Worm (Caenorhabditis elegans): ENCODE measurements around the gene Y102F5A.1.

DNA sequence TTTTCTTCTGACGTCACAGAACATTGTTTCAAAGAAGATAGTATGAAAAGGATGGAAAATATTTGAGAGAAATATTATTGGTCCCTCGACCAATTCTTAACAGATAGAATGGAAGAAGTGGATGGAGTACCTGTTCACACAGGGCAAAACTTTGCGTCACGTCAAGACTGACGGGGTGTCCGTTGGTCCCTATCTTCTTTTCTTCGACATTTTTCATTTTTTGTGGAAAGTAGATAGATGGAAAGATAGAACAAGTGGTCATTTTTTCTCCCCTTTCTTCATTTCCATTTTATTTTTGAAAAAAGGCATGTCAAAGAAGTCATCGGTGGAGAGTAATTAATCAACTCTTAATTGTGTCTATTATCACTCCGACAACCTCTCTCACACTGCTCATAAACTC is 34.6 kb upstream of the Y102F5A.1 start:
- TF ChIP-seq ceh-82 (tag; optimal IDR thresholded peaks at IDR 0.05) = no peak
- no peak for TF ChIP-seq daf-8 (GFP tag; IDR thresholded peaks at IDR 0.05)
- no peak for TF ChIP-seq unc-62 (GFP tag; optimal IDR thresholded peaks at IDR 0.05 in 1 of 2)
- no peak for TF ChIP-seq unc-62 (tag; optimal IDR thresholded peaks at IDR 0.05)
- no peak for TF ChIP-seq nhr-237 (tag; optimal IDR thresholded peaks at IDR 0.05)
- TF ChIP-seq ZK546.5 (tag; optimal IDR thresholded peaks at IDR 0.05) = no peak

All from whole organism, L4 larva.